Worm (Caenorhabditis elegans) whole organism, L4 larva: ENCODE results near the gene T28D6.6.

ENCODE experiments used
- T26A8.4 ChIP-seq: fragments of 200-800 bp; sonication (Bioruptor generic); IDR thresholded peaks from 2 replicates; pipeline ENCODE4 v1.3.6; 2022; ENCODE audit warnings: missing genetic modification characterization, missing compliant biosample characterization
- ces-1 ChIP-seq: fragments of 150-350 bp; sonication (generic microtip); optimal IDR thresholded peaks from 4 replicates; lab custom pipeline; 2014; ENCODE audit warnings: missing biosample characterization, missing genetic modification reagents, missing genetic modification characterization

ce11 chrIII:11350107-11350826, 7.4 kb upstream of the T28D6.6 start:
- TF ChIP-seq ces-1 (GFP tag; lab: Kevin White, UChicago) (no peak), T26A8.4 (GFP tag; lab: Robert Waterston, UW) (no peak)
